Worm (Caenorhabditis elegans): ENCODE results near the gene T13C2.7.

The T13C2.7 gene

DNA sequence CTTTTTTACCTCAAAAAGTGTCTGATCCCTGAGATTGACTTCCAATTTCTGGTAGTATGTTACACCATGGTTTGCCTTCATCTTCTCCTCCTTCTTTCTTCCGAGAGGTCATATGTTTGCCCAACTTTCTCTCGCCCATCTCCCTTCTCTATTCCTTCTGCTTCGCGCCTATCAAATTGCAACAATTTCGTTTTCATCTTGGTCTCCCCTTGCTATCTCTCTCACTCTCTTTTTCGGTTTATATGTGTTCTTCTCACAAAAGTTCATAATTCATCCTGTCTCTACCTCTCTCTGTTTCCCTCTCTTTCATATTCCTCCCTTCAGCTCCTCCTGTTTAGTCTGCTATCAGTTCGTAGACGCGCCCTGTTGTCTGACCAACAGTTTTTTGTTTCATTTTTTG, 47.5 kb downstream of the T13C2.7 start (continued):
- no peak for TF ChIP-seq lin-13 (GFP tag; optimal IDR thresholded peaks at IDR 0.05)
- no peak for TF ChIP-seq unc-98 (GFP tag; IDR thresholded peaks at IDR 0.05)
- peak; percentile 99 for TF ChIP-seq blmp-1 (tag; optimal IDR thresholded peaks at IDR 0.05)
- no peak for TF ChIP-seq vab-15 (tag; optimal IDR thresholded peaks at IDR 0.05)
- peak; percentile 60 for TF ChIP-seq nhr-20 (tag; optimal IDR thresholded peaks at IDR 0.05)
- TF ChIP-seq sox-4 (tag; optimal IDR thresholded peaks at IDR 0.05): no peak
- TF ChIP-seq zag-1 (tag; optimal IDR thresholded peaks at IDR 0.05): no peak
- TF ChIP-seq xbp-1 (tag; optimal IDR thresholded peaks at IDR 0.05): no peak
- TF ChIP-seq ceh-88 (GFP tag; IDR thresholded peaks at IDR 0.05): no peak
- TF ChIP-seq sup-37 (GFP tag; optimal IDR thresholded peaks at IDR 0.05): no peak
- no peak for TF ChIP-seq aly-2 (tag; optimal IDR thresholded peaks at IDR 0.05)
- TF ChIP-seq hlh-17 (GFP tag; optimal IDR thresholded peaks at IDR 0.05; ENCODE audit: borderline replicate concordance): no peak
- TF ChIP-seq sptf-1 (tag; optimal IDR thresholded peaks at IDR 0.05): no peak

DNA sequence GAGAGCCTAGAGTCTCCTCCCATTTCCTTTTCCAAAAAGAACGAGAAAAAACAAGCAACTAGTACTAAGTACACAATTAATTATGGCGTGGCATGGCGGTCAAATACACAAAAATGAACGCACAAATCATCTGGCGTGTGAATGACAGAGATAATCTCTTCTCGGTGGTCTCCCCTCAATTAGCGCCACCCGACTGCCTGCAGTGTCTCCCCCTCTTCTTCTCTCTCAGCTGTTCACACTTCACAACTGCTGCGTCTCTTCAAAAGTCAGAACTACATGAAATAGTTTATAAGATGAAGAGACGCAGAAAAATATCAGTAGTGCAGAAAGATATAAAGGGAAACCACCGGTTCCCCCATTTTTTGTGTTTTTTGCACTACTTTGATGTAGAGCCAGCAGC, 48.2 kb downstream of the T13C2.7 start:
- no peak for TF ChIP-seq pag-3 (tag; optimal IDR thresholded peaks at IDR 0.05; ENCODE audit: borderline replicate concordance, insufficient read depth)
- TF ChIP-seq nhr-19 (GFP tag; conservative IDR thresholded peaks at IDR 0.05): peak; percentile 71
- TF ChIP-seq mdl-1 (tag; optimal IDR thresholded peaks at IDR 0.05): peak in 1 of 2 experiments; percentile 58
- no peak for TF ChIP-seq unc-98 (GFP tag; IDR thresholded peaks at IDR 0.05)
- peak; percentile 3 for TF ChIP-seq nhr-90 (tag; optimal IDR thresholded peaks at IDR 0.05; ENCODE audit: poor library complexity)
- no peak for TF ChIP-seq ceh-90 (tag; optimal IDR thresholded peaks at IDR 0.05)
- peak; percentile 96 for TF ChIP-seq lin-14 (GFP tag; optimal IDR thresholded peaks at IDR 0.05)
- peak; percentile 5 for TF ChIP-seq elt-2 (tag; optimal IDR thresholded peaks at IDR 0.05)
- TF ChIP-seq nhr-84 (tag; optimal IDR thresholded peaks at IDR 0.05): no peak
- TF ChIP-seq fkh-8 (tag; optimal IDR thresholded peaks at IDR 0.05): peak; percentile 35
- TF ChIP-seq nhr-20 (tag; optimal IDR thresholded peaks at IDR 0.05): peak; percentile 76
- TF ChIP-seq unc-130 (tag; optimal IDR thresholded peaks at IDR 0.05): peak; percentile 26
- TF ChIP-seq xbp-1 (tag; optimal IDR thresholded peaks at IDR 0.05): peak; percentile 16
- TF ChIP-seq ces-1 (GFP tag; optimal IDR thresholded peaks at IDR 0.05): no peak
- TF ChIP-seq swsn-7 (tag; optimal IDR thresholded peaks at IDR 0.05): peak; percentile 18
- peak; percentile 79 for TF ChIP-seq mep-1 (tag; optimal IDR thresholded peaks at IDR 0.05)
- no peak for TF ChIP-seq nhr-76 (tag; optimal IDR thresholded peaks at IDR 0.05)
- peak; percentile 23 for TF ChIP-seq sox-4 (tag; optimal IDR thresholded peaks at IDR 0.05)
- TF ChIP-seq snu-23 (GFP tag; optimal IDR thresholded peaks at IDR 0.05): peak; percentile 58
- peak; percentile 60 for TF ChIP-seq irx-1 (tag; optimal IDR thresholded peaks at IDR 0.05)
- TF ChIP-seq rnt-1 (tag; optimal IDR thresholded peaks at IDR 0.05): peak; percentile 88
- no peak for TF ChIP-seq ceh-63 (GFP tag; optimal IDR thresholded peaks at IDR 0.05)
- peak; percentile 45 for TF ChIP-seq ztf-4 (tag; optimal IDR thresholded peaks at IDR 0.05)
- TF ChIP-seq vab-15 (tag; optimal IDR thresholded peaks at IDR 0.05): peak; percentile 30
- TF ChIP-seq aha-1 (tag; optimal IDR thresholded peaks at IDR 0.05): no peak
- TF ChIP-seq efl-1 (optimal IDR thresholded peaks at IDR 0.05): peak; percentile 27 to 36
- TF ChIP-seq efl-1 (GFP tag; optimal IDR thresholded peaks at IDR 0.05 in 1 of 2): peak in 1 of 2 experiments; percentile 60
- peak in 4 of 6 experiments; percentile 1 to 68 (median 34) for TF ChIP-seq elt-3 (tag; optimal IDR thresholded peaks at IDR 0.05)
- TF ChIP-seq hlh-17 (GFP tag; optimal IDR thresholded peaks at IDR 0.05; ENCODE audit: borderline replicate concordance): no peak
- peak; percentile 84 for TF ChIP-seq blmp-1 (tag; optimal IDR thresholded peaks at IDR 0.05)
- peak; percentile 20 for TF ChIP-seq nhr-77 (tag; optimal IDR thresholded peaks at IDR 0.05)
- TF ChIP-seq tbx-2 (tag; optimal IDR thresholded peaks at IDR 0.05): peak; percentile 72
- TF ChIP-seq nhr-71 (tag; optimal IDR thresholded peaks at IDR 0.05): peak; percentile 87
- TF ChIP-seq dsc-1 (tag; optimal IDR thresholded peaks at IDR 0.05): peak; percentile 62
- TF ChIP-seq ceh-88 (GFP tag; IDR thresholded peaks at IDR 0.05): no peak
- TF ChIP-seq nhr-85 (tag): peak; percentile 93
- peak; percentile 56 for TF ChIP-seq nhr-47 (tag; optimal IDR thresholded peaks at IDR 0.05)
- no peak for TF ChIP-seq sptf-1 (tag; optimal IDR thresholded peaks at IDR 0.05)
- peak in 2 of 3 experiments; percentile 6 to 45 for TF ChIP-seq ceh-82 (tag; optimal IDR thresholded peaks at IDR 0.05)
- TF ChIP-seq dpl-1 (GFP tag; optimal IDR thresholded peaks at IDR 0.05): peak; percentile 4 to 21 (median 16)
- TF ChIP-seq unc-62 (GFP tag; optimal IDR thresholded peaks at IDR 0.05): no peak
- TF ChIP-seq fkh-10 (GFP tag; optimal IDR thresholded peaks at IDR 0.05): no peak
- TF ChIP-seq ets-5 (GFP tag; IDR thresholded peaks at IDR 0.05): no peak
- TF ChIP-seq lsy-2 (tag; optimal IDR thresholded peaks at IDR 0.05): peak; percentile 58 to 77
- peak; percentile 55 for TF ChIP-seq lin-13 (GFP tag; optimal IDR thresholded peaks at IDR 0.05)
- TF ChIP-seq egl-13 (tag; optimal IDR thresholded peaks at IDR 0.05): peak; percentile 6

Data from whole organism, L1 larva.